Worm (Caenorhabditis elegans) whole organism, L2 larva: ENCODE results near the gene cyp-31A2.

Experiments
- R02D3.7 ChIP-seq: fragments of 150-350 bp; optimal IDR thresholded peaks from 2 replicates; lab custom pipeline; 2014; ENCODE audit warnings: missing biosample characterization, missing genetic modification characterization
- Y55F3AM.14 ChIP-seq: fragments of 200-800 bp; sonication (Bioruptor generic); optimal IDR thresholded peaks from 2 replicates; lab custom pipeline; 2018; ENCODE audit warnings: mild to moderate bottlenecking, missing genetic modification characterization, missing compliant biosample characterization
- ceh-16 ChIP-seq: fragments of 150-350 bp; optimal IDR thresholded peaks from 2 replicates; lab custom pipeline; 2014; ENCODE audit warnings: missing biosample characterization, missing genetic modification characterization
- elt-3 ChIP-seq: sonication (generic microtip); optimal IDR thresholded peaks from 2 replicates; lab custom pipeline; 2017; ENCODE audit warnings: missing biosample characterization, missing genetic modification characterization
- lin-39 ChIP-seq: fragments of 150-350 bp; optimal IDR thresholded peaks from 2 replicates; lab custom pipeline; 2014; ENCODE audit warnings: missing biosample characterization, missing genetic modification reagents, missing genetic modification characterization
- mbf-1 ChIP-seq: sonication (generic microtip); optimal IDR thresholded peaks from 2 replicates; lab custom pipeline; 2017; ENCODE audit warnings: missing biosample characterization, missing genetic modification characterization
- nhr-12 ChIP-seq: fragments of 150-350 bp; optimal IDR thresholded peaks from 2 replicates; lab custom pipeline; 2014; ENCODE audit warnings: missing biosample characterization, missing genetic modification characterization
- unc-39 ChIP-seq: fragments of 150-350 bp; optimal IDR thresholded peaks from 2 replicates; lab custom pipeline; 2014; ENCODE audit warnings: missing biosample characterization, missing genetic modification characterization
- ztf-4 ChIP-seq: fragments of 150-350 bp; optimal IDR thresholded peaks from 2 replicates; lab custom pipeline; 2014; ENCODE audit warnings: missing biosample characterization, missing genetic modification characterization

- TF ChIP-seq nhr-12, result no peak
- no peak for TF ChIP-seq Y55F3AM.14 (GFP tag; lab: Kevin White, UChicago)
- no peak for TF ChIP-seq unc-39 (tag; lab: Kevin White, UChicago)
- TF ChIP-seq R02D3.7 (tag; lab: Kevin White, UChicago), result no peak
- TF ChIP-seq elt-3, result no peak
- no peak for TF ChIP-seq ztf-4 (tag; lab: Kevin White, UChicago)
- TF ChIP-seq ceh-16 (tag; lab: Kevin White, UChicago), result no peak
- no peak for TF ChIP-seq lin-39 (tag; lab: Kevin White, UChicago)
- no peak for TF ChIP-seq mbf-1 (tag; lab: Kevin White, UChicago)
These were observed 11.2 kb downstream of the cyp-31A2 start, which contains the start of gene F22B3.10 for ce11 chrIV:11414920-11415319.
